Fruit fly (Drosophila melanogaster): ENCODE measurements around the gene CG14292.

DNA sequence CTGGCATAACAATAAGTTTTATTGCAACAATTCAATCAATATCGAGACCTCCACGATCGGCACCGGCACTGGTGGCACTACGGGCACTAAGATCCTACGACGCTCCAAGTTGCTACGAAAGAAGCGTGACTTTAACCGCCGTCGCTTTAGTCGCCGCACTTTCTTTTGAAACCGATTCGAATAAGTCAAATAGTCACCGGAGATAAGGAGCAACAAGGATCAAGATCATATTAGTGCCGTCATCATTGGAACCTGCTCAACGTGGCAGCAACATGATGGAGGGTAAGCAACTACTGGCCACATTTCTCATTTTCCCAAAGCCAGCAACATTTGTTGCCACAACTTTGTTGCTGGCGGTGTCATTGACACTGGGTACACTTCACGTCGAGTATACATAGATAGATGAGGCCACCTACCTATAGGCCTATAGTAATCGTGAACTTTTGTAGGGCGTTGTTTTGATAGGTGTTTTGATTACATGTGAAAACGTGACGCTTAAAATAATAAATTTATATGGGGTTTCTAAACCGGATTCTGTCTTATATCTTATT lies 10.3 kb upstream of the CG14292 start:
- TF ChIP-seq fd59A (GFP tag; optimal IDR thresholded peaks at IDR 0.05) = no peak
- TF ChIP-seq Hr4 (GFP tag; optimal IDR thresholded peaks at IDR 0.05) = no peak
- no peak for TF ChIP-seq salr (GFP tag; optimal IDR thresholded peaks at IDR 0.05)
- TF ChIP-seq CG34406 (GFP tag; optimal IDR thresholded peaks at IDR 0.05) = no peak

Data from whole organism, prepupa.